Worm (Caenorhabditis elegans): ENCODE results near the gene C39B10.7.
A peak's percentile ranks its signal among the peaks of the same experiment; 100 is the strongest.

C39B10.7 gene

ce11 chrX:10432786-10433185 lies 43.9 kb upstream of the C39B10.7 start:
- TF ChIP-seq hlh-6 (tag; optimal IDR thresholded peaks at IDR 0.05) (no peak), tbx-2 (tag; optimal IDR thresholded peaks at IDR 0.05) (no peak), ceh-14 (tag; optimal IDR thresholded peaks at IDR 0.05) (no peak), fax-1 (tag; optimal IDR thresholded peaks at IDR 0.05) (no peak), pqm-1 (tag; optimal IDR thresholded peaks at IDR 0.05) (no peak), ceh-6 (GFP tag; optimal IDR thresholded peaks at IDR 0.05) (no peak), dve-1 (tag; optimal IDR thresholded peaks at IDR 0.05) (no peak), odd-2 (tag; optimal IDR thresholded peaks at IDR 0.05) (no peak)

ce11 chrX:10433863-10434262 lies 42.8 kb upstream of the C39B10.7 start:
- TF ChIP-seq fax-1 (tag; optimal IDR thresholded peaks at IDR 0.05) (no peak), ceh-31 (tag; optimal IDR thresholded peaks at IDR 0.05) (peak; percentile 5)

- TF ChIP-seq ceh-31 (tag; optimal IDR thresholded peaks at IDR 0.05) (peak; percentile 94), elt-4 (tag; optimal IDR thresholded peaks at IDR 0.05) (no peak), fax-1 (tag; optimal IDR thresholded peaks at IDR 0.05) (peak; percentile 33), hlh-6 (tag; optimal IDR thresholded peaks at IDR 0.05) (peak; percentile 13), eyg-1 (tag; optimal IDR thresholded peaks at IDR 0.05) (peak; percentile 15), fkh-6 (tag; optimal IDR thresholded peaks at IDR 0.05) (peak; percentile 51), ceh-34 (tag; optimal IDR thresholded peaks at IDR 0.05) (peak; percentile 89), hlh-8 (tag; optimal IDR thresholded peaks at IDR 0.05) (peak; percentile 53), ceh-19 (GFP tag; optimal IDR thresholded peaks at IDR 0.05) (peak; percentile 55), C08G9.2 (tag; optimal IDR thresholded peaks at IDR 0.05) (peak; percentile 69), F13H6.1 (tag; optimal IDR thresholded peaks at IDR 0.05) (peak; percentile 62), sox-2 (GFP tag; IDR thresholded peaks at IDR 0.05) (0 out of 2 replicates have a peak, but pooled peaks have one; percentile 30), pat-9 (tag; optimal IDR thresholded peaks at IDR 0.05) (no peak), hlh-13 (GFP tag; optimal IDR thresholded peaks at IDR 0.05) (no peak), ceh-2 (tag; optimal IDR thresholded peaks at IDR 0.05) (peak; percentile 16), ceh-24 (tag; optimal IDR thresholded peaks at IDR 0.05) (no peak), pax-1 (tag; optimal IDR thresholded peaks at IDR 0.05) (no peak), ceh-14 (tag; optimal IDR thresholded peaks at IDR 0.05) (peak; percentile 76), unc-55 (GFP tag; optimal IDR thresholded peaks at IDR 0.05) (peak; percentile 56), pag-3 (tag; optimal IDR thresholded peaks at IDR 0.05; ENCODE audit: borderline replicate concordance) (peak; percentile 57), dve-1 (tag; optimal IDR thresholded peaks at IDR 0.05) (no peak), hlh-30 (tag; optimal IDR thresholded peaks at IDR 0.05; ENCODE audit: insufficient read depth) (peak; percentile 15), ceh-22 (tag; optimal IDR thresholded peaks at IDR 0.05) (peak; percentile 70), tbx-7 (tag; optimal IDR thresholded peaks at IDR 0.05) (no peak), ceh-48 (tag; optimal IDR thresholded peaks at IDR 0.05) (peak; percentile 51), sdc-2 (tag; optimal IDR thresholded peaks at IDR 0.05) (peak; percentile 82), ref-2 (tag; optimal IDR thresholded peaks at IDR 0.05) (peak; percentile 65), ahr-1 (tag; optimal IDR thresholded peaks at IDR 0.05) (peak; percentile 5), fkh-10 (GFP tag; optimal IDR thresholded peaks at IDR 0.05) (peak; percentile 86), dmd-4 (tag; optimal IDR thresholded peaks at IDR 0.05; ENCODE audit: borderline replicate concordance) (no peak), ceh-18 (tag; optimal IDR thresholded peaks at IDR 0.05) (peak; percentile 82), T23F11.4 (GFP tag; optimal IDR thresholded peaks at IDR 0.05) (peak; percentile 7), hlh-15 (tag; optimal IDR thresholded peaks at IDR 0.05) (no peak), ztf-16 (tag; optimal IDR thresholded peaks at IDR 0.05) (peak; percentile 24), unc-42 (tag; optimal IDR thresholded peaks at IDR 0.05) (peak; percentile 91), nhr-232 (tag; optimal IDR thresholded peaks at IDR 0.05) (no peak), ama-1 (optimal IDR thresholded peaks at IDR 0.05) (no peak), ttx-3 (tag; optimal IDR thresholded peaks at IDR 0.05) (peak; percentile 51), npax-4 (tag; optimal IDR thresholded peaks at IDR 0.05) (no peak), tbx-2 (tag; optimal IDR thresholded peaks at IDR 0.05) (peak; percentile 85), sox-4 (tag; optimal IDR thresholded peaks at IDR 0.05) (peak; percentile 35), rnt-1 (tag; optimal IDR thresholded peaks at IDR 0.05) (peak; percentile 88), odd-2 (tag; optimal IDR thresholded peaks at IDR 0.05) (no peak), pros-1 (tag; optimal IDR thresholded peaks at IDR 0.05) (peak; percentile 84), ets-4 (tag; optimal IDR thresholded peaks at IDR 0.05) (peak; percentile 53), madf-2 (tag; optimal IDR thresholded peaks at IDR 0.05) (peak; percentile 61)
Observed at ce11 chrX:10435492-10435939, 41.2 kb upstream of the C39B10.7 start.
